Worm (Caenorhabditis elegans): ENCODE data around the gene nhr-114.
A peak's percentile ranks its signal among the peaks of the same experiment; 100 is the strongest.

nhr-114 gene

DNA sequence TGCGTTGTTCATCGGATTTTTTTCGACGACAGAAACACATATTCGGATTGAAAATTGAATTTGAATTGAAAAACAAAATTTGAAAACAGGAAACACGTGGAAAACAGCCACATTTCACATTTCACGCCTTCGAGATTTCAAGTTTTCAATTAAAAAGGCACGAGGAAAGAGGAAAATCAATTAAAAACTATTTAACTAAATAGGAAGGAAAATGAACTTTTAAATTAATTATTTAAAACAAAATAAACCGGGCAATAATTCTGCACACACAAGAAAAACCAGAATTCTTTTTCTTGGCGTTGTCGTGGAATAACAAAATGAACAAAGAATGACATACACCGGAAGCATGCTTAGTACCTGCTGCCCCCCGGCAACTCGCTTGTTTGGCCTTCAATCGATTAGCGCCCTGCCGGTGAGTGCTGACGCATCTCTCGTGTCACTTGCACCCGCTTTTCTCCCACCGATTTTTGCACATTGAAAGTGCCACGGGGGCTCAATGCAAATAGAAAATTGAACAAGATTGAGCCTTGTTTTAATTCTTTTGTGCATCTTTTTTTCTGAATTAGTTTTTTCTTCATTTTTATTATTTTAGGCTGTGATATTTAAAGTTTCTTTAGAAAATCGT is 7.7 kb downstream of the nhr-114 start, which contains the start of gene Y45G5AM.9 (continued):
- no peak for TF ChIP-seq ZK546.5 (tag; optimal IDR thresholded peaks at IDR 0.05)
- TF ChIP-seq vab-7 (GFP tag; IDR thresholded peaks at IDR 0.05) = peak; percentile 58; the same call in 1 of the 2 replicates
- peak; percentile 74 for TF ChIP-seq hlh-30 (tag; optimal IDR thresholded peaks at IDR 0.05; ENCODE audit: insufficient read depth)
- TF ChIP-seq dmd-9 (GFP tag; IDR thresholded peaks at IDR 0.05) = no peak
- peak; percentile 9 for TF ChIP-seq ama-1 (optimal IDR thresholded peaks at IDR 0.05)
- no peak for TF ChIP-seq T20F7.1 (GFP tag; optimal IDR thresholded peaks at IDR 0.05)
- TF ChIP-seq skn-1 (tag; optimal IDR thresholded peaks at IDR 0.05) = no peak
- no peak for TF ChIP-seq zfp-2 (tag; optimal IDR thresholded peaks at IDR 0.05)
- peak; percentile 82 for TF ChIP-seq dve-1 (tag; optimal IDR thresholded peaks at IDR 0.05; ENCODE audit: insufficient read depth)
- TF ChIP-seq lin-29 (GFP tag; IDR thresholded peaks at IDR 0.05) = no peak
- TF ChIP-seq daf-16 (GFP tag; optimal IDR thresholded peaks at IDR 0.05) = no peak
- TF ChIP-seq daf-16 (tag; optimal IDR thresholded peaks at IDR 0.05) = peak; percentile 53
- TF ChIP-seq mes-2 (tag; optimal IDR thresholded peaks at IDR 0.05; ENCODE audit: poor library complexity, severe bottlenecking) = peak; percentile 88
- TF ChIP-seq unc-130 (GFP tag; optimal IDR thresholded peaks at IDR 0.05) = no peak
- TF ChIP-seq R02D3.7 (tag; optimal IDR thresholded peaks at IDR 0.05) = no peak
- TF ChIP-seq aha-1 (tag) = peak; percentile 86
- TF ChIP-seq madf-9 (GFP tag; conservative IDR thresholded peaks at IDR 0.05) = peak; percentile 53; the same call in 1 of the 2 replicates
- no peak for TF ChIP-seq F44E2.7 (GFP tag; IDR thresholded peaks at IDR 0.05)
- no peak for TF ChIP-seq nhr-41 (GFP tag; IDR thresholded peaks at IDR 0.05)
- TF ChIP-seq mdt-29 (GFP tag; IDR thresholded peaks at IDR 0.05) = no peak
- no peak for TF ChIP-seq lin-39 (tag; optimal IDR thresholded peaks at IDR 0.05)
- no peak for TF ChIP-seq daf-12 (tag; optimal IDR thresholded peaks at IDR 0.05)
- peak; percentile 36 for TF ChIP-seq ztf-7 (tag; optimal IDR thresholded peaks at IDR 0.05)
- TF ChIP-seq nhr-42 (GFP tag; IDR thresholded peaks at IDR 0.05) = peak; percentile 58; the same call in 1 of the 2 replicates
- TF ChIP-seq daf-19 (GFP tag; conservative IDR thresholded peaks at IDR 0.05) = no peak
- TF ChIP-seq hlh-11 (tag; optimal IDR thresholded peaks at IDR 0.05) = no peak
- TF ChIP-seq nhr-77 (tag; optimal IDR thresholded peaks at IDR 0.05) = peak; percentile 52
- TF ChIP-seq ces-1 (GFP tag; optimal IDR thresholded peaks at IDR 0.05) = no peak
- TF ChIP-seq unc-39 (tag; optimal IDR thresholded peaks at IDR 0.05) = no peak
- no peak for TF ChIP-seq tra-1 (GFP tag; IDR thresholded peaks at IDR 0.05)
- TF ChIP-seq nhr-10 (tag; optimal IDR thresholded peaks at IDR 0.05) = no peak
- TF ChIP-seq madf-5 (GFP tag; IDR thresholded peaks at IDR 0.05) = no peak
- TF ChIP-seq lin-15B (tag; optimal IDR thresholded peaks at IDR 0.05) = no peak
- TF ChIP-seq nhr-25 (tag; optimal IDR thresholded peaks at IDR 0.05; ENCODE audit: borderline replicate concordance, insufficient read depth) = no peak
- no peak for TF ChIP-seq zag-1 (tag; optimal IDR thresholded peaks at IDR 0.05)
- TF ChIP-seq ctbp-1 (GFP tag; IDR thresholded peaks at IDR 0.05) = no peak
- no peak for TF ChIP-seq Y5F2A.4 (GFP tag; optimal IDR thresholded peaks at IDR 0.05)
- TF ChIP-seq hmg-1.1 (GFP tag; IDR thresholded peaks at IDR 0.05) = peak; percentile 80
- TF ChIP-seq D1046.2 (GFP tag; IDR thresholded peaks at IDR 0.05) = 0 out of 2 replicates have a peak, but pooled peaks have one; percentile 30
- TF ChIP-seq F10B5.3 (tag; optimal IDR thresholded peaks at IDR 0.05) = no peak
- TF ChIP-seq gei-8 (GFP tag; optimal IDR thresholded peaks at IDR 0.05) = no peak
- peak; percentile 83 for TF ChIP-seq rbr-2 (tag; optimal IDR thresholded peaks at IDR 0.05)
- peak; percentile 68 for TF ChIP-seq nhr-11 (tag; optimal IDR thresholded peaks at IDR 0.05)
- TF ChIP-seq fkh-10 (GFP tag; optimal IDR thresholded peaks at IDR 0.05) = peak; percentile 66
- TF ChIP-seq ceh-82 (tag; optimal IDR thresholded peaks at IDR 0.05) = no peak
- TF ChIP-seq ceh-44 (GFP tag; IDR thresholded peaks at IDR 0.05) = no peak
- TF ChIP-seq nhr-76 (tag; optimal IDR thresholded peaks at IDR 0.05) = no peak
- TF ChIP-seq jun-1 (tag; optimal IDR thresholded peaks at IDR 0.05) = no peak
- TF ChIP-seq F49E8.2 (tag; optimal IDR thresholded peaks at IDR 0.05; ENCODE audit: borderline replicate concordance) = no peak
- TF ChIP-seq pqm-1 (tag; optimal IDR thresholded peaks at IDR 0.05) = no peak
- no peak for TF ChIP-seq mxl-2 (GFP tag; conservative IDR thresholded peaks at IDR 0.05)
- no peak for TF ChIP-seq tag-97 (GFP tag; IDR thresholded peaks at IDR 0.05)
